Worm (Caenorhabditis elegans) whole organism, late embryonic: ENCODE data around the gene dnj-23.

Source experiments
- C38D4.7 ChIP-seq: fragments of 200-800 bp; sonication (Bioruptor generic); optimal IDR thresholded peaks from 2 replicates; lab custom pipeline; 2018; ENCODE audit warnings: mild to moderate bottlenecking, missing genetic modification characterization, moderate library complexity, missing compliant biosample characterization
- F13H6.1 ChIP-seq: sonication (generic microtip); optimal IDR thresholded peaks from 2 replicates; lab custom pipeline; 2016; ENCODE audit warnings: missing genetic modification characterization, missing compliant biosample characterization
- K09A11.1 ChIP-seq: sonication (generic microtip); optimal IDR thresholded peaks from 2 replicates; lab custom pipeline; 2017; ENCODE audit warnings: antibody characterized with exemption, mild to moderate bottlenecking, missing genetic modification characterization, missing compliant biosample characterization; ENCODE audit not compliant: insufficient read depth
- Y22D7AL.16 ChIP-seq: sonication (generic microtip); optimal IDR thresholded peaks from 2 replicates; lab custom pipeline; 2016; ENCODE audit warnings: missing genetic modification characterization, missing compliant biosample characterization
- ama-1 ChIP-seq: fragments of 150-350 bp; optimal IDR thresholded peaks from 2 replicates; lab custom pipeline; 2014
- ceh-14 ChIP-seq: sonication (generic microtip); optimal IDR thresholded peaks from 2 replicates; lab custom pipeline; 2016; ENCODE audit warnings: missing genotype, missing genetic modification characterization, missing compliant biosample characterization
- ceh-18 ChIP-seq: sonication (generic microtip); optimal IDR thresholded peaks from 2 replicates; lab custom pipeline; 2016; ENCODE audit warnings: missing genetic modification characterization, missing compliant biosample characterization
- ceh-2 ChIP-seq: sonication (generic microtip); optimal IDR thresholded peaks from 2 replicates; lab custom pipeline; 2016; ENCODE audit warnings: missing genotype, missing genetic modification characterization, missing compliant biosample characterization
- ceh-22 ChIP-seq: sonication (generic microtip); optimal IDR thresholded peaks from 2 replicates; lab custom pipeline; 2017; ENCODE audit warnings: missing biosample characterization, missing genetic modification characterization
- ceh-24 ChIP-seq: sonication (generic microtip); optimal IDR thresholded peaks from 2 replicates; lab custom pipeline; 2016; ENCODE audit warnings: mild to moderate bottlenecking, missing genetic modification characterization, missing compliant biosample characterization
- ceh-31 ChIP-seq: sonication (generic microtip); optimal IDR thresholded peaks from 2 replicates; lab custom pipeline; 2016; ENCODE audit warnings: missing genetic modification characterization, missing compliant biosample characterization
- che-1 ChIP-seq: sonication (generic microtip); optimal IDR thresholded peaks from 2 replicates; lab custom pipeline; 2016; ENCODE audit warnings: mild to moderate bottlenecking, missing genetic modification characterization, missing compliant biosample characterization
- dmd-4 ChIP-seq: sonication (generic microtip); optimal IDR thresholded peaks from 2 replicates; lab custom pipeline; 2016; ENCODE audit warnings: borderline replicate concordance, missing genetic modification characterization, missing compliant biosample characterization
- dve-1 ChIP-seq: sonication (generic microtip); optimal IDR thresholded peaks from 2 replicates; lab custom pipeline; 2017; ENCODE audit warnings: antibody characterized with exemption, mild to moderate bottlenecking, missing genetic modification characterization, missing compliant biosample characterization
- elt-4 ChIP-seq: sonication (generic microtip); optimal IDR thresholded peaks from 2 replicates; lab custom pipeline; 2016; ENCODE audit warnings: missing genetic modification characterization, missing compliant biosample characterization
- fkh-6 ChIP-seq: sonication (generic microtip); optimal IDR thresholded peaks from 2 replicates; lab custom pipeline; 2016; ENCODE audit warnings: missing genetic modification characterization, missing compliant biosample characterization
- gmeb-2 ChIP-seq: sonication (generic microtip); optimal IDR thresholded peaks from 2 replicates; lab custom pipeline; 2016; ENCODE audit warnings: missing genetic modification characterization, inconsistent platforms, missing compliant biosample characterization
- hlh-30 ChIP-seq: sonication (generic microtip); optimal IDR thresholded peaks from 2 replicates; lab custom pipeline; 2017; ENCODE audit warnings: antibody characterized with exemption, missing genetic modification characterization, missing compliant biosample characterization; ENCODE audit not compliant: insufficient read depth
- hlh-6 ChIP-seq: sonication (generic microtip); optimal IDR thresholded peaks from 2 replicates; lab custom pipeline; 2016; ENCODE audit warnings: missing genotype, missing genetic modification characterization, missing compliant biosample characterization
- madf-2 ChIP-seq: sonication (generic microtip); optimal IDR thresholded peaks from 2 replicates; lab custom pipeline; 2017; ENCODE audit warnings: missing genetic modification characterization, missing compliant biosample characterization
- nhr-232 ChIP-seq: sonication (generic microtip); optimal IDR thresholded peaks from 2 replicates; lab custom pipeline; 2016; ENCODE audit warnings: missing genetic modification characterization, missing compliant biosample characterization
- pha-4 ChIP-seq: fragments of 150-350 bp; optimal IDR thresholded peaks from 2 replicates; lab custom pipeline; 2018; ENCODE audit warnings: missing biosample characterization, missing genetic modification reagents, missing genetic modification characterization
- pros-1 ChIP-seq: fragments of 150-350 bp; optimal IDR thresholded peaks from 2 replicates; lab custom pipeline; 2014; ENCODE audit warnings: missing biosample characterization, missing genetic modification reagents, missing genetic modification characterization
- ref-2 ChIP-seq: sonication (generic microtip); optimal IDR thresholded peaks from 2 replicates; lab custom pipeline; 2016; ENCODE audit warnings: missing genetic modification characterization, missing compliant biosample characterization
- rnt-1 ChIP-seq: sonication (generic microtip); optimal IDR thresholded peaks from 2 replicates; lab custom pipeline; 2016; ENCODE audit warnings: missing genetic modification characterization, missing compliant biosample characterization
- sox-2 ChIP-seq: fragments of 200-800 bp; sonication (Bioruptor generic); IDR thresholded peaks from 2 replicates; pipeline ENCODE4 v1.3.6; 2022; ENCODE audit warnings: missing genetic modification reagents, missing genetic modification characterization, missing compliant biosample characterization
- sox-4 ChIP-seq: sonication (generic microtip); optimal IDR thresholded peaks from 2 replicates; lab custom pipeline; 2017; ENCODE audit warnings: mild to moderate bottlenecking, missing genetic modification characterization, inconsistent platforms, missing compliant biosample characterization
- tbx-2 ChIP-seq: sonication (generic microtip); optimal IDR thresholded peaks from 2 replicates; lab custom pipeline; 2016; ENCODE audit warnings: missing genetic modification characterization, missing compliant biosample characterization
- unc-42 ChIP-seq: sonication (generic microtip); optimal IDR thresholded peaks from 2 replicates; lab custom pipeline; 2016; ENCODE audit warnings: missing genotype, missing genetic modification characterization, missing compliant biosample characterization
- unc-55 ChIP-seq: sonication (generic microtip); optimal IDR thresholded peaks from 2 replicates; lab custom pipeline; 2017; ENCODE audit warnings: missing biosample characterization, missing genetic modification reagents, missing genetic modification characterization
- ztf-16 ChIP-seq: sonication (generic microtip); optimal IDR thresholded peaks from 2 replicates; lab custom pipeline; 2017; ENCODE audit warnings: missing genetic modification characterization, missing compliant biosample characterization

Gene dnj-23

DNA sequence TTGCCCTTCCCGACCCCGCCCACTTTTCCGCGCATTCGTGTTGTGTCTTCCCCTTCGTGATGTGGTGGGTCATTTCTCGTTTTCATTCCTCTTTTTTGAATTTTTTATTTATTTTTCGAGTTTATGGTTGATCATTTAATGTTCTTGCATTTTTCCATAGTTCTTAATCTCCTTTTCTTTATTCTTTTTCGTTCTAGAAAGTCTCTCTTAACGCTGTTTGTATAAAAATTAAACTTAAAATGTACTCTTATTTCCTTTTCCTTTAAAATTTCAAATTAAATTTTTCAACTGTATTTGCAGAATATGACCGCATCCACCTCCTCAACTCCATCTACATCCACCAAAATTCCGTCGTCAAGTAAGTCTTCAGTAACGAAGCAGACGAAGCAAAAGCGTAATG is 22.1 kb downstream of the dnj-23 start, which contains the start of gene hlh-3:
Gene hlh-3 (plus strand): TSS at position 301 of the 400 bp plus-strand sequence.
- no peak for TF ChIP-seq sox-2 (GFP tag; lab: Robert Waterston, UW)
- no peak for TF ChIP-seq ceh-31 (tag; lab: Kevin White, UChicago)
- TF ChIP-seq elt-4 (tag; lab: Kevin White, UChicago): no peak
- no peak for TF ChIP-seq che-1 (tag; lab: Kevin White, UChicago)
- no peak for TF ChIP-seq tbx-2
- TF ChIP-seq dmd-4 (tag; lab: Kevin White, UChicago): no peak
- TF ChIP-seq Y22D7AL.16: no peak
- TF ChIP-seq, all 69 proteins: peak for 0

ce11 chrII:9083093-9083492 is 25.3 kb downstream of the dnj-23 start, which contains the start of gene sysm-1:
Gene sysm-1 (minus strand): TSS chrII:9083193.
- TF ChIP-seq ceh-14 (tag; lab: Kevin White, UChicago): no peak
- TF ChIP-seq ceh-2 (tag; lab: Kevin White, UChicago): no peak
- no peak for TF ChIP-seq hlh-30 (tag; lab: Kevin White, UChicago)
- no peak for TF ChIP-seq sox-4 (tag; lab: Kevin White, UChicago)
- TF ChIP-seq F13H6.1: no peak
- no peak for TF ChIP-seq elt-4 (tag; lab: Kevin White, UChicago)
- no peak for TF ChIP-seq ama-1 (lab: Kevin White, UChicago)
- TF ChIP-seq sox-2 (GFP tag; lab: Robert Waterston, UW): no peak
- no peak for TF ChIP-seq hlh-6 (tag; lab: Kevin White, UChicago)
- no peak for TF ChIP-seq fkh-6 (tag; lab: Kevin White, UChicago)

DNA sequence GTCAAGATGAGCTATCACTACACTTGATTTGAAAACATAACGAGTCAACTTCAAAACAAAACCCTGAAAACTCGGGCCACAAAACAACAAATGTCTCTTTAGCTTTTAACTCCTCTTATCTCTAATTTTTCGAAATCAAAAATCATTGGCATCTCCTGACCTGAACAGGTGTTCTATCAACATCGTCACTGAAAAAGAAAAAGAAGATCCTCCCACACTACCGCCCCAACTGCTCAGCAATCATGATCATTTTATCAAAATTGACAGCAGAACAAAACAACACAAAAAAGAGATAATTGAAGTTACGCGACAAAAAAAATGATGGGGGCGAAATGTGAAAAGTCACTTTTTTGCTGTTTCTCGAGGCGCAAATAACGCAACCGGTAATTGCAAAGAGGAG is 30.0 kb downstream of the dnj-23 start:
- TF ChIP-seq hlh-30 (tag; lab: Kevin White, UChicago): no peak
- TF ChIP-seq gmeb-2: no peak
- TF ChIP-seq K09A11.1 (tag; lab: Kevin White, UChicago): no peak
- no peak for TF ChIP-seq pros-1 (tag; lab: Kevin White, UChicago)
- TF ChIP-seq ceh-22 (tag; lab: Kevin White, UChicago): no peak
- TF ChIP-seq ztf-16 (tag; lab: Kevin White, UChicago): no peak
- no peak for TF ChIP-seq C38D4.7 (GFP tag; lab: Kevin White, UChicago)
- TF ChIP-seq F13H6.1: no peak
- no peak for TF ChIP-seq pha-4
- no peak for TF ChIP-seq elt-4 (tag; lab: Kevin White, UChicago)
- TF ChIP-seq nhr-232: no peak
- TF ChIP-seq ref-2 (tag; lab: Kevin White, UChicago): no peak
- no peak for TF ChIP-seq ama-1 (lab: Kevin White, UChicago)
- no peak for TF ChIP-seq rnt-1 (tag; lab: Kevin White, UChicago)
- TF ChIP-seq, all 69 proteins: peak for 0

ce11 chrII:9076098-9076879 is 32.1 kb downstream of the dnj-23 start:
- TF ChIP-seq madf-2 (tag; lab: Kevin White, UChicago) (no peak), unc-55 (GFP tag; lab: Kevin White, UChicago) (peak; percentile 32), ceh-18 (tag; lab: Kevin White, UChicago) (peak; percentile 35)

ce11 chrII:9074492-9074891 is 33.9 kb downstream of the dnj-23 start:
- TF ChIP-seq hlh-6 (tag; lab: Kevin White, UChicago) (no peak), K09A11.1 (tag; lab: Kevin White, UChicago) (no peak), sox-4 (tag; lab: Kevin White, UChicago) (no peak), gmeb-2 (no peak), ceh-24 (tag; lab: Kevin White, UChicago) (no peak), unc-42 (tag; lab: Kevin White, UChicago) (no peak), nhr-232 (no peak), ztf-16 (tag; lab: Kevin White, UChicago) (no peak), dve-1 (tag; lab: Kevin White, UChicago) (no peak)
